Fruit fly (Drosophila melanogaster): ENCODE data around the gene ssx.

ssx gene

DNA sequence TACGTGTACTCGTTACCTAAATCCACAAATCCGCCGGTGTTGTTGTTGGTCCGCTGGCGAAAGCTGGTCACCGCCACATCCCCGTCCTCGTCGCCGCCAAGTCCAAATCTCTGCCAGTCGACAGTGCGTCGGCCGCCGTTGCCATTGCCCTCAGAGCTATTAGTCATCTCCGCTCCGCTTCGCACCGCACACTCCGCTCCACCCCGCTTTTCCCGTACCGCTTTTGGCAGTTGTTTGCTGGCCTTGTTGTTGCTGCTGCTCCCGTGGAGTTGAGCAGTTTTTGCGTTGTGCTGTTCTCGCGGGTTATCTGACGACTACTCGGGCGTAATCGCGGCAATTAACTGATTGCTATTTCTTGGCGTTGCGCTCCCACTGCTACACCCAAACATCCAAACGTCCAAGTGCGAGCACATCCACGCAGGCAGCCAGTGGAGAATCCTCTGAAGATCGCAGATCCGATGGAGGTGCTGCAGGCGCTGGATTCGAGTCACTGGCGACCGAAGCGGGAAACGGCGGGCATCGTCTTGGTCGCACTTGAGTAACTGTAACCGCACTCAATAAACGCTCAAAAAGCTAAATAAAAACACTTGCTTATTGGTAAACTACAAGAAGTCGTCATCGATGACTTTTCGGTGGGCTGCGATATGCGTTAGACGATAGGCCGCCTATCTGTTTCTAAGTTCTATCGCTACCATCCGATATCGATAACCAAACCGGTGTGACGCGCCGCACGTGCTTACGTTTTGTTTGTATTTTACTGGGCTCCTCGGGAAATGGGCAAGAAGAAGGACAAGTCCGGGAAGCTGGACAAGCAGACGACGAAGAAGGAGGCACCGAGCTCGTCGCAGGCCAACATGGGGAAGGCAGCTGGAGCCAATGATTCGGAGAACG is 16.8 kb upstream of the ssx start, which contains the start of the genes CG12773 and CG11417 (continued):
- TF ChIP-seq sisA (GFP tag; IDR thresholded peaks at IDR 0.05), result no peak
- TF ChIP-seq CG2129 (GFP tag; IDR thresholded peaks at IDR 0.05; ENCODE audit: partially characterized antibody), result peak; percentile 49; the same call in 1 of the 2 replicates
- no peak for TF ChIP-seq CG10431 (GFP tag; optimal IDR thresholded peaks at IDR 0.05)
- no peak for TF ChIP-seq hth (optimal IDR thresholded peaks at IDR 0.05)
- TF ChIP-seq pho (GFP tag; optimal IDR thresholded peaks at IDR 0.05), result no peak
- no peak for TF ChIP-seq CG10565 (GFP tag; optimal IDR thresholded peaks at IDR 0.05)
- TF ChIP-seq Sry-β (GFP tag; optimal IDR thresholded peaks at IDR 0.05), result no peak
- peak; percentile 91 for TF ChIP-seq dm (GFP tag; optimal IDR thresholded peaks at IDR 0.05)
- peak; percentile 95 for TF ChIP-seq ato (GFP tag; IDR thresholded peaks at IDR 0.05; ENCODE audit: partially characterized antibody)
- no peak for TF ChIP-seq CG10979 (tag; optimal IDR thresholded peaks at IDR 0.05)
- TF ChIP-seq lmd (GFP tag; IDR thresholded peaks at IDR 0.05), result no peak
- TF ChIP-seq TFAM (GFP tag; optimal IDR thresholded peaks at IDR 0.05), result no peak
- TF ChIP-seq crc (GFP tag; optimal IDR thresholded peaks at IDR 0.05), result no peak
- no peak for TF ChIP-seq Dek (tag; optimal IDR thresholded peaks at IDR 0.05)
- no peak for TF ChIP-seq sim (GFP tag; IDR thresholded peaks at IDR 0.05)
- TF ChIP-seq tna (GFP tag; IDR thresholded peaks at IDR 0.05; ENCODE audit: partially characterized antibody), result peak; percentile 96
- no peak for TF ChIP-seq Ptx1 (GFP tag; IDR thresholded peaks at IDR 0.05)
- no peak for TF ChIP-seq lilli (GFP tag; optimal IDR thresholded peaks at IDR 0.05)
- TF ChIP-seq HmgZ (tag; optimal IDR thresholded peaks at IDR 0.05), result no peak
- TF ChIP-seq CG15514 (GFP tag; optimal IDR thresholded peaks at IDR 0.05), result peak; percentile 72
- TF ChIP-seq ara (GFP tag; IDR thresholded peaks at IDR 0.05), result no peak
- no peak for TF ChIP-seq CG32532 (GFP tag; IDR thresholded peaks at IDR 0.05)
- no peak for TF ChIP-seq br (optimal IDR thresholded peaks at IDR 0.05)
- TF ChIP-seq tap (tag; optimal IDR thresholded peaks at IDR 0.05), result no peak
- TF ChIP-seq CG34422 (GFP tag; IDR thresholded peaks at IDR 0.05), result no peak
- peak; percentile 39 for TF ChIP-seq Dp (GFP tag; optimal IDR thresholded peaks at IDR 0.05)
- no peak for TF ChIP-seq CG9876 (GFP tag; optimal IDR thresholded peaks at IDR 0.05)
- no peak for TF ChIP-seq Dip2 (GFP tag; IDR thresholded peaks at IDR 0.05)
- TF ChIP-seq CG4424 (GFP tag; optimal IDR thresholded peaks at IDR 0.05), result no peak
- TF ChIP-seq CG42726 (GFP tag; IDR thresholded peaks at IDR 0.05; ENCODE audit: partially characterized antibody), result peak; percentile 58; the same call in 1 of the 2 replicates
- no peak for TF ChIP-seq gcm2 (GFP tag; optimal IDR thresholded peaks at IDR 0.05)
- TF ChIP-seq BEAF-32 (GFP tag; optimal IDR thresholded peaks at IDR 0.05), result peak; percentile 69
- no peak for TF ChIP-seq nerfin-1 (tag; optimal IDR thresholded peaks at IDR 0.05)
- TF ChIP-seq sima (GFP tag; optimal IDR thresholded peaks at IDR 0.05), result no peak
- TF ChIP-seq ap (GFP tag; IDR thresholded peaks at IDR 0.05), result no peak
- no peak for TF ChIP-seq danr (GFP tag; IDR thresholded peaks at IDR 0.05)
- no peak for TF ChIP-seq Oaz (GFP tag; IDR thresholded peaks at IDR 0.05)
- no peak for TF ChIP-seq gsb (GFP tag; IDR thresholded peaks at IDR 0.05)
- TF ChIP-seq esg (GFP tag; conservative IDR thresholded peaks at IDR 0.05), result no peak
- TF ChIP-seq CG10321 (GFP tag; IDR thresholded peaks at IDR 0.05), result no peak
- TF ChIP-seq exex (tag; optimal IDR thresholded peaks at IDR 0.05), result peak; percentile 93
- TF ChIP-seq CG6654 (GFP tag; optimal IDR thresholded peaks at IDR 0.05), result no peak
- peak; percentile 10 for TF ChIP-seq bigmax (GFP tag; optimal IDR thresholded peaks at IDR 0.05)
- no peak for TF ChIP-seq Hr78 (GFP tag; optimal IDR thresholded peaks at IDR 0.05)
- TF ChIP-seq CG2875 (GFP tag; optimal IDR thresholded peaks at IDR 0.05), result no peak
- TF ChIP-seq Scr (GFP tag; IDR thresholded peaks at IDR 0.05; ENCODE audit: partially characterized antibody), result peak; percentile 76
- peak; percentile 91 for TF ChIP-seq Opbp (GFP tag; IDR thresholded peaks at IDR 0.05; ENCODE audit: partially characterized antibody)
- TF ChIP-seq zf30C (GFP tag; optimal IDR thresholded peaks at IDR 0.05), result no peak
- TF ChIP-seq kay (GFP tag; optimal IDR thresholded peaks at IDR 0.05), result peak; percentile 74

Data from whole organism, embryonic.